Worm (Caenorhabditis elegans): ENCODE results near the gene bath-41.

The bath-41 gene

DNA sequence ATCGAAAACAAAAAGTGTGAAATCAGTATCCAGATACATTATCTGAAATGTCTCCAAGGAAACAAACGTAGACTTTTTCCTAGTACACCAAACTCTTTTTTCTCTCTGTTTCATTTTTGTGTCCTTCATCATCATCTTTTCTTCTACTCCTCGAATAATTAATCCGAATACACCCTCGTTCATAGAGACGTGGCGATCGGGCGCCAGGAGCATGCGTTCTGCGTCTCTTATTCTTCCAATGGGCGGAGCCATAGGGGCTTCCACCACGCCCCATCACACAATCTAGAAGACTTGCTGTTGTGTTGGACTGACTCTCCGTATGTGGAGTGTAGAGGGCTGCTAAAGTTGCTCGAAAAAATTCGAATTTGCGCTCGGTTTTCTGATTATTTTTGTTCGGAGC is 46.6 kb downstream of the bath-41 start, which contains the start of gene rbf-1:
Gene rbf-1, plus strand, starts transcription at position 301 of the 400 bp plus-strand sequence.
- TF ChIP-seq unc-55 (GFP tag; optimal IDR thresholded peaks at IDR 0.05) (peak; percentile 8), F13H6.1 (tag; optimal IDR thresholded peaks at IDR 0.05) (no peak)

DNA sequence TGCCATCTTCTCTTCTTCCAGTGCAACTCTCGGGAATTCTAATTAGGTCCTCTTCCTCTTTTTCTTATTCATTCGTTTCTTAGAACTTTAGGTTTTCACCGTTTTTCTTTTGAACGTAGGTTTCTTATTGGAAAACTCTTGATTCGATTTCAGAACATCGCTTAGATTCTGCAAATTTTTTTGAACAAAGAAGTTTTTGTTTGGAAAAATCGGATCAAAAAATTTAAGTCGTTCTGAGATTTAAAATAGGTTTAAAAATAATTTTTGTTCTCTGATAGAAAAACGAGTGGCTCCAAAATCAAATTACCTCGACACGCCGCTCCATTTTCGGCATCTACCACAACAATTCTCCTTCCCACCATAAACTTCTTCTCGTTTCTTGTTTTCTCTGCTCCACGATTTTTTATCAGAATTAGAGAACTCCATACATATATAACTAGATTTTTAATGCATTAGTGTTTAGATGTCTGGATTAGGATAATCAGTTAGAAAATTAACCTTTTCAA is 51.3 kb downstream of the bath-41 start:
- no peak for TF ChIP-seq crh-2 (tag; optimal IDR thresholded peaks at IDR 0.05)
- peak; percentile 5 for TF ChIP-seq unc-55 (GFP tag; optimal IDR thresholded peaks at IDR 0.05)
- TF ChIP-seq ceh-82 (tag; optimal IDR thresholded peaks at IDR 0.05), result no peak
